Fruit fly (Drosophila melanogaster) whole organism, prepupa: ENCODE data around the gene Pif1B.
A peak's percentile ranks its signal among the peaks of the same experiment; 100 is the strongest.

Experiments used
- Blimp-1 ChIP-seq: fragments of 200-800 bp; sonication (Bioruptor generic); optimal IDR thresholded peaks from 3 replicates; lab custom pipeline; 2017; ENCODE audit warnings: missing biosample characterization, missing genetic modification characterization, mild to moderate bottlenecking, moderate library complexity, missing genetic modification reagents
- CG10631 ChIP-seq: fragments of 200-800 bp; sonication (Bioruptor generic); optimal IDR thresholded peaks from 2 replicates; lab custom pipeline; 2016; ENCODE audit warnings: missing biosample characterization, missing genetic modification characterization
- CG10669 ChIP-seq: fragments of 200-800 bp; sonication (Bioruptor generic); optimal IDR thresholded peaks from 3 replicates; lab custom pipeline; 2018; ENCODE audit warnings: missing biosample characterization, mild to moderate bottlenecking, missing genetic modification characterization, moderate library complexity
- CG11294 ChIP-seq: fragments of 200-800 bp; sonication (Bioruptor generic); IDR thresholded peaks from 2 replicates; pipeline ENCODE4 v1.3.6; 2022; ENCODE audit warnings: missing biosample characterization, missing genetic modification characterization
- CG11762 ChIP-seq: fragments of 200-800 bp; sonication (Bioruptor generic); optimal IDR thresholded peaks from 3 replicates; lab custom pipeline; 2016; ENCODE audit warnings: missing biosample characterization, missing genetic modification characterization; ENCODE audit not compliant: insufficient read depth
- CG15336 ChIP-seq: fragments of 200-800 bp; sonication (Bioruptor generic); IDR thresholded peaks from 2 replicates; pipeline ENCODE4 v1.3.6; 2022; ENCODE audit warnings: missing biosample characterization, missing genetic modification characterization
- CG1621 ChIP-seq: fragments of 200-800 bp; sonication (Bioruptor generic); optimal IDR thresholded peaks from 3 replicates; lab custom pipeline; 2018; ENCODE audit warnings: missing biosample characterization, mild to moderate bottlenecking, missing genetic modification characterization
- CG16779 ChIP-seq: fragments of 200-800 bp; sonication (Bioruptor generic); optimal IDR thresholded peaks from 3 replicates; lab custom pipeline; 2017; ENCODE audit warnings: missing biosample characterization, mild to moderate bottlenecking, missing genetic modification characterization
- CG32006 ChIP-seq: fragments of 200-800 bp; sonication (Bioruptor generic); optimal IDR thresholded peaks from 3 replicates; lab custom pipeline; 2017; ENCODE audit warnings: missing biosample characterization, mild to moderate bottlenecking, missing genetic modification characterization
- CG6163 ChIP-seq: fragments of 200-800 bp; sonication (Bioruptor generic); IDR thresholded peaks from 3 replicates; pipeline ENCODE4 v1.3.6; 2022; ENCODE audit warnings: missing biosample characterization, missing genetic modification characterization
- CG6276 ChIP-seq: fragments of 200-800 bp; sonication (Bioruptor generic); optimal IDR thresholded peaks from 2 replicates; lab custom pipeline; 2017; ENCODE audit warnings: missing biosample characterization, mild to moderate bottlenecking, missing genetic modification characterization
- CG6808 ChIP-seq: fragments of 200-800 bp; sonication (Bioruptor generic); optimal IDR thresholded peaks from 3 replicates; lab custom pipeline; 2017; ENCODE audit warnings: missing biosample characterization, missing genetic modification characterization, mild to moderate bottlenecking, moderate library complexity, missing genetic modification reagents
- CG7368 ChIP-seq: fragments of 200-800 bp; sonication (Bioruptor generic); optimal IDR thresholded peaks from 3 replicates; lab custom pipeline; 2016; ENCODE audit warnings: missing biosample characterization, missing genetic modification characterization
- CG8119 ChIP-seq: fragments of 200-800 bp; sonication (Bioruptor generic); IDR thresholded peaks from 3 replicates; pipeline ENCODE4 v1.3.6; 2022; ENCODE audit warnings: missing biosample characterization, missing genetic modification characterization
- Eip78C ChIP-seq: fragments of 200-800 bp; sonication (Bioruptor generic); peaks from one replicate; lab custom pipeline; 2016; ENCODE audit warnings: missing biosample characterization, missing genetic modification characterization
- Eip93F ChIP-seq: fragments of 200-800 bp; sonication (Bioruptor generic); optimal IDR thresholded peaks from 2 replicates; lab custom pipeline; 2016; ENCODE audit warnings: missing biosample characterization, mild to moderate bottlenecking, missing genetic modification characterization
- Ets21C ChIP-seq: fragments of 200-800 bp; sonication (Bioruptor generic); optimal IDR thresholded peaks from 3 replicates; lab custom pipeline; 2016; ENCODE audit warnings: missing biosample characterization, missing genetic modification characterization
- Ets96B ChIP-seq: fragments of 200-800 bp; optimal IDR thresholded peaks from 2 replicates; lab custom pipeline; 2019; ENCODE audit warnings: missing biosample characterization, mild to moderate bottlenecking, missing genetic modification characterization, moderate library complexity
- Hr38 ChIP-seq: sonication (Bioruptor generic); optimal IDR thresholded peaks from 2 replicates; lab custom pipeline; 2016; ENCODE audit warnings: missing biosample characterization, missing genetic modification characterization
- Hr4 ChIP-seq: fragments of 200-800 bp; sonication (Bioruptor generic); optimal IDR thresholded peaks from 3 replicates; lab custom pipeline; 2016; ENCODE audit warnings: missing biosample characterization, missing genetic modification characterization
- Lpt ChIP-seq: fragments of 200-800 bp; sonication (Bioruptor generic); optimal IDR thresholded peaks from 3 replicates; lab custom pipeline; 2016; ENCODE audit warnings: missing biosample characterization, missing genetic modification characterization
- Met ChIP-seq: fragments of 200-800 bp; sonication (Bioruptor generic); optimal IDR thresholded peaks from 3 replicates; lab custom pipeline; 2016; ENCODE audit warnings: missing biosample characterization, missing genetic modification characterization
- Sox14 ChIP-seq: fragments of 200-800 bp; sonication (Bioruptor generic); optimal IDR thresholded peaks from 3 replicates; lab custom pipeline; 2016; ENCODE audit warnings: missing biosample characterization, missing genetic modification characterization
- Sox15 ChIP-seq: fragments of 200-800 bp; sonication (Bioruptor generic); optimal IDR thresholded peaks from 3 replicates; lab custom pipeline; 2016; ENCODE audit warnings: missing biosample characterization, missing genetic modification characterization
- achi ChIP-seq: fragments of 200-800 bp; sonication (Bioruptor generic); optimal IDR thresholded peaks from 3 replicates; lab custom pipeline; 2016; ENCODE audit warnings: missing biosample characterization, missing genetic modification characterization
- acj6 ChIP-seq: fragments of 200-800 bp; sonication (Bioruptor generic); optimal IDR thresholded peaks from 3 replicates; lab custom pipeline; 2016; ENCODE audit warnings: missing biosample characterization, missing genetic modification characterization
- cyc ChIP-seq: fragments of 200-800 bp; sonication (Bioruptor generic); optimal IDR thresholded peaks from 3 replicates; lab custom pipeline; 2016; ENCODE audit warnings: missing biosample characterization, missing genetic modification characterization
- eg ChIP-seq: fragments of 200-800 bp; sonication (Bioruptor generic); IDR thresholded peaks from 3 replicates; pipeline ENCODE4 v1.3.6; 2022; ENCODE audit warnings: missing biosample characterization, missing genetic modification characterization
- esn ChIP-seq: fragments of 200-800 bp; sonication (Bioruptor generic); optimal IDR thresholded peaks from 2 replicates; lab custom pipeline; 2016; ENCODE audit warnings: missing biosample characterization, mild to moderate bottlenecking, missing genetic modification characterization, moderate library complexity
- fd59A ChIP-seq: fragments of 200-800 bp; sonication (Bioruptor generic); optimal IDR thresholded peaks from 2 replicates; lab custom pipeline; 2017; ENCODE audit warnings: missing biosample characterization, mild to moderate bottlenecking, missing genetic modification characterization, missing genetic modification reagents
- fd85E ChIP-seq: fragments of 200-800 bp; sonication (Bioruptor generic); optimal IDR thresholded peaks from 3 replicates; lab custom pipeline; 2016; ENCODE audit warnings: missing biosample characterization, missing genetic modification characterization
- net ChIP-seq: fragments of 200-800 bp; sonication (Bioruptor generic); optimal IDR thresholded peaks from 3 replicates; lab custom pipeline; 2016; ENCODE audit warnings: missing biosample characterization, missing genetic modification characterization
- spab ChIP-seq: fragments of 200-800 bp; sonication (Bioruptor generic); optimal IDR thresholded peaks from 2 replicates; lab custom pipeline; 2017; ENCODE audit warnings: missing biosample characterization, mild to moderate bottlenecking, missing genetic modification characterization, missing genetic modification reagents
- ss ChIP-seq, 2 experiments: fragments of 200-800 bp; sonication (Bioruptor generic); optimal IDR thresholded peaks; 2 replicates in 1 of 2; 3 replicates in 1 of 2; lab custom pipeline; 2017 to 2018; ENCODE audit warnings: mild to moderate bottlenecking in 2 of 2, missing biosample characterization in 2 of 2, missing genetic modification characterization in 2 of 2, moderate library complexity in 1 of 2
- svp ChIP-seq: fragments of 200-800 bp; sonication (Bioruptor generic); peaks from one replicate; lab custom pipeline; 2016; ENCODE audit warnings: missing biosample characterization, missing genetic modification characterization

The Pif1B gene

DNA sequence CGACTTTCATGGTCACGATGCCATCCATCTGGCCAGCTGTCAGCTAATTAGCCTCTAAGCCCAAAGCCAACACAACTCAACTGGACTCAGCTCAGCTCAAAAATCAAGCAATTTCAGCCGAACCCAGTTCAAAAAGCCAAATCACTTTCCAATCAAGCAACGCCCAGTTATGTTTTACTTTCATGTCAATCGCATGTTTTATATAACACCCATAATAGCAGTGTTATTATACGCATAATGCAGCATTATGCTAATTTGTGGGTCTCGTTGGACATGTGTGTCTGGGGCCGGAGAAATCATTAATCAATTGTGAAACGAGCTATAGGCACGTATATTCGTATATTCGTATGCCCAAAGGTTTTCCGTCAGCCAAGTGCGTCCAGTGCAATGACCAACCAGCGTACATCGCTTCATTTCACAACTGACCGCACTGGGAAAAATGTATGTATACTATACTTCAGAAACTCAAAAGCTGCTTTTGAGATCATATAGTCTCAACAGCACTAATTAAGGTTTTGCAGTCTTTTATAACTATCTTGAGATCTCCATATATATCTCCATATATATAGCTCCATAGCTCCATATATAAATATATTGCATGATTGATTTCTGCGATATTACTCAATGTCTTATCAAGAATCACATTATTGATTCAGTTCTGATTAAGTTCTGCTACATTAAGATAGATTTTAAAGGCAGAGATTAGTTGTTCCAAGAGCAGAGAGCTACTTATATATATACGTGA is 13.3 kb downstream of the Pif1B start (continued):
- TF ChIP-seq fd59A (no peak), fd85E (GFP tag; lab: Kevin White, UChicago) (no peak), svp (peak; percentile 69), CG11294 (GFP tag; lab: Robert Waterston, UW) (no peak), Blimp-1 (GFP tag; lab: Kevin White, UChicago) (no peak), Lpt (GFP tag; lab: Kevin White, UChicago) (peak; percentile 19), CG7368 (GFP tag; lab: Kevin White, UChicago) (no peak), net (no peak), ss (GFP tag; optimal IDR thresholded peaks at IDR 0.05; lab: Kevin White, UChicago) (peak in 1 of 2 experiments; percentile 36), CG8119 (no peak), CG6808 (GFP tag; lab: Kevin White, UChicago) (no peak), acj6 (GFP tag; lab: Kevin White, UChicago) (no peak), Ets96B (tag; lab: Kevin White, UChicago) (no peak), spab (GFP tag; lab: Kevin White, UChicago) (peak; percentile 37), Hr38 (GFP tag; lab: Kevin White, UChicago) (no peak), CG11762 (GFP tag; lab: Kevin White, UChicago) (no peak), CG16779 (tag; lab: Kevin White, UChicago) (no peak), CG10631 (no peak), achi (GFP tag; lab: Kevin White, UChicago) (no peak), CG10669 (GFP tag; lab: Kevin White, UChicago) (no peak), Hr4 (GFP tag; lab: Kevin White, UChicago) (no peak), Sox14 (GFP tag; lab: Kevin White, UChicago) (no peak), Ets21C (GFP tag; lab: Kevin White, UChicago) (no peak), CG6276 (GFP tag; lab: Kevin White, UChicago) (no peak), cyc (GFP tag; lab: Kevin White, UChicago) (no peak)
- TF ChIP-seq, all 60 proteins: peak for 9

DNA sequence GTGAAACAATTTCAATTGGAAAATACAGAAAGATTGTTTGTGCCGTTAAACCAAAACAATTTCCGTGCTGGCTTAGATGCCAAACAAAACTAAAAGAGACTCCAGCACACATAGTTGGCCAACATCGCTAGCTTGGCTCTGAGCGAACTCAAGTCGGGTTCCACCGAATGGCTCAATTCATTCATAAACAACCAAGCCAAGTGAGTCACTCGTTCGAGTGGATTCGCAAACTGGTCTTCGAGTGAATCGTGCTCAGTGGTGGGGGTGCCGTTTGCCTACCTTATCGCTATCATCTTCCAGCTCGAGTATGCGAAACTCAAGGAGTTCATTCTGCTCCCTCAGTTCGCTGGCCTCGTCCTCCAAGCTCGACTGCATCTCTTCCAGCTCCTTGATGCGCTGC is 15.5 kb downstream of the Pif1B start:
- TF ChIP-seq eg (GFP tag; lab: Robert Waterston, UW) (no peak), acj6 (GFP tag; lab: Kevin White, UChicago) (no peak), CG6163 (GFP tag; lab: Robert Waterston, UW) (0 out of 3 replicates have a peak, but pooled peaks have one; percentile 18)

DNA sequence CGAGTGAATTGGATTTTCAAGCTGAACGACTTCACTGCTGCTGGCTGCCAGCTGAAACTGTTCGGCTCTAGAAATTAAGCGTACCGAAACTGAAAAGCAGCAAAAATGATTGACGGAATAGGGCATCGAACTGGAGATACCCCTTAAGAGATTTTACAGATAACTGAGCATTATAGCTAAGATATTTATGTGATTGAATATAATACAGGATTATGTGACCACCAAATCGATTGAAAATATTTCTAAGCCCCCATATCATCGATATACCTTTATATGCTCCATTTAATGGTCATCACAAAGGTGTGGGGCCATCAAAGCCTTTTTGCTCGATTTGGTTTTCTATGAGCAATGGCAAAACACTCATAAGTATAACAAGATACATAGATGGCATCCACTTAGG is 16.2 kb downstream of the Pif1B start:
- no peak for TF ChIP-seq net
- TF ChIP-seq cyc (GFP tag; lab: Kevin White, UChicago) = no peak
- TF ChIP-seq Eip93F (GFP tag; lab: Kevin White, UChicago) = no peak
- no peak for TF ChIP-seq Eip78C (GFP tag; lab: Kevin White, UChicago)
- peak; percentile 75 for TF ChIP-seq CG15336 (GFP tag; lab: Robert Waterston, UW)
- TF ChIP-seq CG6163 (GFP tag; lab: Robert Waterston, UW) = peak; percentile 58; the same call in 2 of the 3 replicates
- peak; percentile 67 for TF ChIP-seq CG8119
- TF ChIP-seq acj6 (GFP tag; lab: Kevin White, UChicago) = no peak
- TF ChIP-seq CG1621 (tag; lab: Kevin White, UChicago) = no peak
- TF ChIP-seq CG11294 (GFP tag; lab: Robert Waterston, UW) = 0 out of 2 replicates have a peak, but pooled peaks have one; percentile 25
- no peak for TF ChIP-seq CG32006 (GFP tag; lab: Kevin White, UChicago)
- TF ChIP-seq Met = no peak
- no peak for TF ChIP-seq Hr4 (GFP tag; lab: Kevin White, UChicago)
- TF ChIP-seq Sox15 (GFP tag; lab: Kevin White, UChicago) = no peak
- no peak for TF ChIP-seq esn (GFP tag; lab: Kevin White, UChicago)
- peak; percentile 39 for TF ChIP-seq svp
- TF ChIP-seq ss (GFP tag; optimal IDR thresholded peaks at IDR 0.05; lab: Kevin White, UChicago) = no peak
- peak; percentile 82 for TF ChIP-seq eg (GFP tag; lab: Robert Waterston, UW)
